Fruit fly (Drosophila melanogaster) whole organism, pupa: ENCODE results near the gene CG18301.

Experiments
- CG10348 ChIP-seq: fragments of 200-800 bp; sonication (Bioruptor generic); IDR thresholded peaks from 2 replicates; pipeline ENCODE4 v1.3.6; 2022; ENCODE audit warnings: missing biosample characterization, missing genetic modification characterization
- CG12605 ChIP-seq: fragments of 200-800 bp; sonication (Bioruptor generic); IDR thresholded peaks from 2 replicates; pipeline ENCODE4 v1.3.6; 2022; ENCODE audit warnings: missing biosample characterization, missing genetic modification characterization
- CG13204 ChIP-seq: fragments of 200-800 bp; sonication (Bioruptor generic); optimal IDR thresholded peaks from 2 replicates; lab custom pipeline; 2018; ENCODE audit warnings: missing biosample characterization, mild to moderate bottlenecking, missing genetic modification characterization, moderate library complexity
- CG14655 ChIP-seq: fragments of 200-800 bp; sonication (Bioruptor generic); optimal IDR thresholded peaks from 3 replicates; lab custom pipeline; 2017; ENCODE audit warnings: mild to moderate bottlenecking, missing biosample characterization, missing genetic modification reagents, missing genetic modification characterization
- CG15710 ChIP-seq: fragments of 200-800 bp; sonication (Bioruptor generic); optimal IDR thresholded peaks from 2 replicates; lab custom pipeline; 2018; ENCODE audit warnings: missing biosample characterization, mild to moderate bottlenecking, missing genetic modification characterization, moderate library complexity
- CG17806 ChIP-seq: fragments of 200-800 bp; sonication (Bioruptor generic); optimal IDR thresholded peaks from 2 replicates; lab custom pipeline; 2018; ENCODE audit warnings: missing biosample characterization, mild to moderate bottlenecking, missing genetic modification characterization, moderate library complexity
- CG32121 ChIP-seq: fragments of 200-800 bp; sonication (Bioruptor generic); IDR thresholded peaks from 2 replicates; pipeline ENCODE4 v1.3.6; 2022; ENCODE audit warnings: missing biosample characterization, missing genetic modification characterization
- CG34367 ChIP-seq: fragments of 200-800 bp; sonication (Bioruptor generic); optimal IDR thresholded peaks from 2 replicates; lab custom pipeline; 2018; ENCODE audit warnings: missing biosample characterization, mild to moderate bottlenecking, missing genetic modification characterization
- CG4496 ChIP-seq: fragments of 200-800 bp; sonication (Bioruptor generic); IDR thresholded peaks from 3 replicates; pipeline ENCODE4 v1.3.6; 2022; ENCODE audit warnings: missing biosample characterization, missing genetic modification characterization
- CG8159 ChIP-seq: fragments of 200-800 bp; sonication (Bioruptor generic); optimal IDR thresholded peaks from 3 replicates; lab custom pipeline; 2018; ENCODE audit warnings: missing biosample characterization, mild to moderate bottlenecking, missing genetic modification characterization, moderate library complexity
- CG8301 ChIP-seq: fragments of 200-800 bp; sonication (Bioruptor generic); optimal IDR thresholded peaks from 2 replicates; lab custom pipeline; 2018; ENCODE audit warnings: missing biosample characterization, mild to moderate bottlenecking, missing genetic modification characterization
- CG9948 ChIP-seq: fragments of 200-800 bp; sonication (Bioruptor generic); optimal IDR thresholded peaks from 2 replicates; lab custom pipeline; 2018; ENCODE audit warnings: missing biosample characterization, mild to moderate bottlenecking, missing genetic modification characterization, moderate library complexity
- D1 ChIP-seq: fragments of 200-800 bp; sonication (Bioruptor generic); optimal IDR thresholded peaks from 2 replicates; lab custom pipeline; 2018; ENCODE audit warnings: missing biosample characterization, mild to moderate bottlenecking, missing genetic modification characterization, moderate library complexity
- EcR ChIP-seq: fragments of 200-800 bp; sonication (Bioruptor generic); optimal IDR thresholded peaks from 3 replicates; lab custom pipeline; 2019; ENCODE audit warnings: missing biosample characterization, missing genetic modification characterization, mild to moderate bottlenecking, moderate library complexity, missing genetic modification reagents
- Ets98B ChIP-seq: fragments of 200-800 bp; sonication (Bioruptor generic); IDR thresholded peaks from 2 replicates; pipeline ENCODE4 v1.3.6; 2022; ENCODE audit warnings: missing biosample characterization, missing genetic modification characterization
- Pif1A ChIP-seq: fragments of 200-800 bp; sonication (Bioruptor generic); optimal IDR thresholded peaks from 3 replicates; lab custom pipeline; 2016; ENCODE audit warnings: missing biosample characterization, missing genetic modification characterization
- Pif1B ChIP-seq: fragments of 200-800 bp; sonication (Bioruptor generic); optimal IDR thresholded peaks from 3 replicates; lab custom pipeline; 2016; ENCODE audit warnings: missing biosample characterization, missing genetic modification characterization
- Snoo ChIP-seq: fragments of 200-800 bp; sonication (Bioruptor generic); optimal IDR thresholded peaks from 3 replicates; lab custom pipeline; 2017; ENCODE audit warnings: missing biosample characterization, mild to moderate bottlenecking, missing genetic modification characterization, inconsistent platforms
- fd96Ca ChIP-seq: fragments of 200-800 bp; sonication (Bioruptor generic); IDR thresholded peaks from 3 replicates; pipeline ENCODE4 v1.3.6; 2022; ENCODE audit warnings: missing biosample characterization, missing genetic modification characterization
- gl ChIP-seq: fragments of 200-800 bp; sonication (Bioruptor generic); optimal IDR thresholded peaks from 2 replicates; lab custom pipeline; 2018; ENCODE audit warnings: missing biosample characterization, mild to moderate bottlenecking, missing genetic modification characterization
- rn ChIP-seq: fragments of 200-800 bp; sonication (Bioruptor generic); IDR thresholded peaks from 2 replicates; pipeline ENCODE4 v1.3.6; 2022; ENCODE audit warnings: missing biosample characterization, missing genetic modification characterization

Gene CG18301

dm6 chr2L:10534022-10534421, 2.4 kb downstream of the CG18301 start, which contains the start of gene CG18302:
Gene CG18302, plus strand, starts transcription at chr2L:10534322.
- TF ChIP-seq fd96Ca (no peak), CG4496 (GFP tag; lab: Robert Waterston, UW) (no peak), CG12605 (GFP tag; lab: Robert Waterston, UW) (no peak), Pif1B (GFP tag; lab: Kevin White, UChicago) (no peak)

DNA sequence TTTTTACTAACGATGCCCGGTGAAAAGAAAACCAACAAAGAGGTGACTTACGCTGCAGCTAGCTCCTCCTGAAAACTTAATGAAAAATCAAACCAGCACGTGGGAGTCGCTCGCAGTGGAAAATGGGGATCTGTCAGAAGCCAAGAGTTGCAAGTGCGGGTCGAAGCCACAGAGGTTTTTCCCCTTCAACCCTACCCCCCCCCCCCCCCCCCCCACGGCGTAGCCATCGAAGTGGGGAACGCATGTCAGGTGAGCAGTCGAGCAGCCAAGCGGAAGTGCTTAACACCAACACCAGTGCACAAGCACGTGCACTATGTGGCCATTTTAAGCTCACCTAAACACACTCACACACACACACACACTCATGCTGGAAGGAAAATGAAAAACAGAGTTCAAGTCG, 7.7 kb downstream of the CG18301 start:
- TF ChIP-seq CG34367 (tag; lab: Kevin White, UChicago), result no peak
- no peak for TF ChIP-seq rn (GFP tag; lab: Robert Waterston, UW)
- no peak for TF ChIP-seq EcR (GFP tag; lab: Kevin White, UChicago)
- TF ChIP-seq CG15710 (tag; lab: Kevin White, UChicago), result no peak
- TF ChIP-seq Pif1A (GFP tag; lab: Kevin White, UChicago), result no peak
- no peak for TF ChIP-seq CG17806 (tag; lab: Kevin White, UChicago)
- no peak for TF ChIP-seq D1 (tag; lab: Kevin White, UChicago)
- TF ChIP-seq gl (tag; lab: Kevin White, UChicago), result no peak
- no peak for TF ChIP-seq CG32121 (GFP tag; lab: Robert Waterston, UW)
- no peak for TF ChIP-seq CG8159 (tag; lab: Kevin White, UChicago)
- TF ChIP-seq CG9948 (tag; lab: Kevin White, UChicago), result no peak
- TF ChIP-seq fd96Ca, result no peak
- no peak for TF ChIP-seq Pif1B (GFP tag; lab: Kevin White, UChicago)
- no peak for TF ChIP-seq CG10348 (GFP tag; lab: Robert Waterston, UW)
- no peak for TF ChIP-seq CG13204 (GFP tag; lab: Kevin White, UChicago)
- no peak for TF ChIP-seq CG4496 (GFP tag; lab: Robert Waterston, UW)
- no peak for TF ChIP-seq Snoo (tag; lab: Kevin White, UChicago)
- TF ChIP-seq CG14655, result no peak
- TF ChIP-seq CG12605 (GFP tag; lab: Robert Waterston, UW), result no peak
- no peak for TF ChIP-seq Ets98B (GFP tag; lab: Robert Waterston, UW)

DNA sequence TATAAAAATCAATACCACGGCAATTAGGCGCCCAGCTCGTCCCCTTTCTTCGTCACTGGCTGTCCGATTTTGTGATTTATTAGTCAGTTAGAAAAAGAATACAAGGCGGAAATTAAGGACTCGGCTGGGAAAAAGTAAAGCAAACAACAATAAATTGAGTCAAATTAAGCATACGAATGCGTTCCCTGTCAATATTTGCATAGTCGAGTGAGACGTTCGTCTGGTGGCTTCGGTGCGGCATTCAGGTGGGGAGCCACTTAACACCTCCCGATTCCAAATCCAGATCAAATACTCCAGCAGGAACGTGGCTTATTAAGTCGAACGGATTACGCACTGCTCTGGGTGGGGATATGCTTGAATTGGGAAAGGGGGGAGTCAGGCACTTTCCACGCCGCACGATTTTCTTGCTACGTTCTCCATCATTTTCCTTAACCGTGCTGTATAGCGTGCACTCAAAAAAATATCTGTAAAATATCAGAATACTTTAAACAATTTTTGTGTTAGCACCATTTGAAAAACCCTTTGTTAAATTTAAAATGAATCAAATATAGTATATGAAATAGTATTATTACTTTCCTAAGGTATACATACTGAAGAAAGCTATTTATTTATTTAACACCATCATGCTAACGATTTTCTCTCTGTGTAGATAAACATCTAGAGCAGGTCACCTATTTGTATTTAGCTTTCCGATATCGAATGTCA, 11.6 kb downstream of the CG18301 start:
- TF ChIP-seq CG8159 (tag; lab: Kevin White, UChicago) (peak; percentile 23), CG12605 (GFP tag; lab: Robert Waterston, UW) (no peak)

DNA sequence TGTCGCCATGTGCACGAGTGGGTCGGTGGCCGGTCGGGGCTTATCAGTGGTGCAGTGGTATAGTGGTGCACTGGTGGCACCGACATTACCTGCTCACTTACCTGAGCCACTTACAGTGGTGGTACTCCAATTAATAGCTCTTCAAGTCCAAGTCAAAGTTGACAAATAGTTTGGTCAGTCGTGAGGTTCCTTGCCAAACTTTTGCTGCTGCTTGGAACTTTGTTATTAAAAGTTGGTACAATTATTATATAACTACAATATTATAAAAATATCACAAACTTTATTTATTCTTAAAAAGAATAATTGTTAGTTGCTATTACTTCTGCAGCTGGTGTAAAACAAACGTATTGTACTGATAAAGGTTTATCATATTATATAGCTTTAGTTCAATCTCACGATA, 12.4 kb downstream of the CG18301 start:
- no peak for TF ChIP-seq D1 (tag; lab: Kevin White, UChicago)
- no peak for TF ChIP-seq CG17806 (tag; lab: Kevin White, UChicago)
- no peak for TF ChIP-seq Pif1A (GFP tag; lab: Kevin White, UChicago)
- TF ChIP-seq rn (GFP tag; lab: Robert Waterston, UW), result no peak
- no peak for TF ChIP-seq CG15710 (tag; lab: Kevin White, UChicago)
- no peak for TF ChIP-seq CG4496 (GFP tag; lab: Robert Waterston, UW)
- TF ChIP-seq CG32121 (GFP tag; lab: Robert Waterston, UW), result no peak
- no peak for TF ChIP-seq CG13204 (GFP tag; lab: Kevin White, UChicago)
- no peak for TF ChIP-seq CG9948 (tag; lab: Kevin White, UChicago)
- no peak for TF ChIP-seq Snoo (tag; lab: Kevin White, UChicago)
- no peak for TF ChIP-seq CG10348 (GFP tag; lab: Robert Waterston, UW)
- no peak for TF ChIP-seq CG12605 (GFP tag; lab: Robert Waterston, UW)
- no peak for TF ChIP-seq Pif1B (GFP tag; lab: Kevin White, UChicago)
- no peak for TF ChIP-seq EcR (GFP tag; lab: Kevin White, UChicago)
- TF ChIP-seq fd96Ca, result no peak
- TF ChIP-seq CG14655, result no peak
- no peak for TF ChIP-seq gl (tag; lab: Kevin White, UChicago)
- TF ChIP-seq CG8301, result no peak
- TF ChIP-seq CG8159 (tag; lab: Kevin White, UChicago), result no peak

DNA sequence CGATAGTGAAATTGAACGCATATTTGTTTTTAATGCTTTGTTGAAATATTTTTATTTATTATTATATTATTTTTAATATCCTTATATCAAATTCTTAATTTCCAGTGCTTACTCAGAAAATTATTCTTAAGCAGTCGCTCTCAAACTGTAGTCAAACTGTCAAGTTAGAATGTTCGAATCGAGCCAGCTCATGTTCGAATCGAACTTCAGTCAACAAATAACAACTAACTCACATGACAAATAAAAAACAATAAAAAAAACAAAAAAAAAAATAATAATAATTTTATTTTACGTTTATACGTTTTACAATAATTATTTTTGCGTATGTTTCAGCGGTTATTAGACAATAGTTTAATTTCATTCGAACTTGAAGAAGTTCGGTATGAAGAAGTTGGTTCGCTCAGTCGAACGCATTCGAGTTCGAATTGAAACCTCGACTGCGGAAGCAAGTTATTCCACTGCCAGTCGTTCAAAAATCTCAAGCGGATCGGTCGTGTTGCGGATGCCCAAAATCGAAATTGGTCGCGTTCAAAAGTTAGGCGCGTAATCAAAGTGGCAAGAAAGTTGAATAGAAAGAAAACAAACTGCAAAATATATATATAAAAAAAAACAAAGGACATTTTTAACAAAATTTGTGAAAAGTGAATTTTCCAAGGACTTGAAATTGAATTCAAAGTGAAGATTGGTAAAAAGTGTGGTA, 12.9 kb downstream of the CG18301 start, which contains the start of gene Trim9:
Gene Trim9 (plus strand): TSS at position 463 of the 700 bp plus-strand sequence.
- no peak for TF ChIP-seq rn (GFP tag; lab: Robert Waterston, UW)
- TF ChIP-seq CG17806 (tag; lab: Kevin White, UChicago), result no peak

DNA sequence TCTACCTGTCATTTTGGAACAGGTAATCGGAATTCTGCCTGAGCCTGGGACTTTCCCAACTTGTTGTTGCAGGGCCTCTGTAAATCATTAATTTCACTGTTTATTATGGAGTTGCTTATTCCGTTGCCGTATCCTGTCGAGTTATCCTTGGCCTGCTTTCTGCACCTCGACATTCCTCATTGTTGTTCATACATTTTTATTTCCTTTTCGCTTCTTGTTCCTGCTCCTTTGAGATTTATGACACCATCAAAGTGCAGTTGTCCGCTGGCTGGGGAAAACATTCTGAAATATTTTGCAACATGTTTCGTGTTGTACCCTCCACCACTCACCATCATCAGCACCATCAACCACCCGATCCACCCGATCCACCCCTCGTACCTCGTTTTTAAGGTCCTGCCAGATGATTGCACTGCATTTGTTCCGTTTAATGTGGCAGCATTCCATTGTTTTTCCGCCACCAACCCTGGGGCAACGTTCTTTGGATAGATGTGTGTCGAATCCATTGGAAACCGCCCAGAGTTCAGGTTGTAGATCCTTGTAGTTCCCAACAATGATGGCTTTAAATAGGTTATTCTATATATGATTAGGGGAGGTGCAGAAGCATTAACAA, 17.3 kb downstream of the CG18301 start:
- TF ChIP-seq CG17806 (tag; lab: Kevin White, UChicago) (no peak), gl (tag; lab: Kevin White, UChicago) (no peak), Snoo (tag; lab: Kevin White, UChicago) (no peak), CG4496 (GFP tag; lab: Robert Waterston, UW) (no peak), CG9948 (tag; lab: Kevin White, UChicago) (no peak), CG13204 (GFP tag; lab: Kevin White, UChicago) (no peak), Ets98B (GFP tag; lab: Robert Waterston, UW) (no peak), EcR (GFP tag; lab: Kevin White, UChicago) (no peak), CG10348 (GFP tag; lab: Robert Waterston, UW) (no peak), fd96Ca (no peak), CG8159 (tag; lab: Kevin White, UChicago) (no peak), rn (GFP tag; lab: Robert Waterston, UW) (no peak), CG32121 (GFP tag; lab: Robert Waterston, UW) (no peak)
